Fruit fly (Drosophila melanogaster) whole organism, embryonic: ENCODE measurements around the gene Tre1.
A peak's percentile ranks its signal among the peaks of the same experiment; 100 is the strongest.

Experiments used
- ATbp ChIP-seq: fragments of 200-800 bp; sonication (Bioruptor generic); optimal IDR thresholded peaks from 2 replicates; lab custom pipeline; 2017; ENCODE audit warnings: missing biosample characterization, mild to moderate bottlenecking, missing genetic modification characterization, missing genetic modification reagents
- CG10431 ChIP-seq: fragments of 200-800 bp; sonication (Bioruptor generic); optimal IDR thresholded peaks from 3 replicates; lab custom pipeline; 2018; ENCODE audit warnings: missing biosample characterization, mild to moderate bottlenecking, missing genetic modification characterization
- CG10979 ChIP-seq: fragments of 200-800 bp; sonication (Bioruptor generic); optimal IDR thresholded peaks from 2 replicates; lab custom pipeline; 2018; ENCODE audit warnings: missing biosample characterization, mild to moderate bottlenecking, missing genetic modification characterization, moderate library complexity
- CG13296 ChIP-seq: fragments of 200-800 bp; sonication (Bioruptor generic); optimal IDR thresholded peaks from 3 replicates; lab custom pipeline; 2018; ENCODE audit warnings: missing biosample characterization, mild to moderate bottlenecking, missing genetic modification characterization
- CG13424 ChIP-seq: fragments of 200-800 bp; sonication (Bioruptor generic); optimal IDR thresholded peaks from 2 replicates; lab custom pipeline; 2019; ENCODE audit warnings: missing biosample characterization, mild to moderate bottlenecking, missing genetic modification characterization, moderate library complexity
- CG16813 ChIP-seq: fragments of 200-800 bp; sonication (Bioruptor generic); IDR thresholded peaks from 3 replicates; pipeline ENCODE4 v1.3.6; 2022; ENCODE audit warnings: missing biosample characterization, missing genetic modification characterization; ENCODE audit not compliant: partially characterized antibody
- CG34376 ChIP-seq: fragments of 200-800 bp; sonication (Bioruptor generic); optimal IDR thresholded peaks from 2 replicates; lab custom pipeline; 2018; ENCODE audit warnings: missing biosample characterization, mild to moderate bottlenecking, missing genetic modification characterization
- CG4617 ChIP-seq: fragments of 200-800 bp; sonication (Bioruptor generic); optimal IDR thresholded peaks from 3 replicates; lab custom pipeline; 2016; ENCODE audit warnings: missing biosample characterization, missing genetic modification characterization, borderline replicate concordance
- CG4854 ChIP-seq: fragments of 200-800 bp; sonication (Bioruptor generic); optimal IDR thresholded peaks from 2 replicates; lab custom pipeline; 2016; ENCODE audit warnings: missing biosample characterization, missing genetic modification characterization, inconsistent platforms
- ERR ChIP-seq: fragments of 200-800 bp; sonication (Bioruptor generic); optimal IDR thresholded peaks from 2 replicates; lab custom pipeline; 2016; ENCODE audit warnings: missing biosample characterization, missing genetic modification characterization
- Ets65A ChIP-seq: fragments of 200-800 bp; sonication (Bioruptor generic); peaks from one replicate; lab custom pipeline; 2016; ENCODE audit warnings: missing biosample characterization, missing genetic modification characterization
- Fer3 ChIP-seq: fragments of 200-800 bp; sonication (Bioruptor generic); optimal IDR thresholded peaks from 2 replicates; lab custom pipeline; 2018; ENCODE audit warnings: missing biosample characterization, mild to moderate bottlenecking, missing genetic modification characterization, moderate library complexity
- Kr ChIP-seq: fragments of 200-800 bp; sonication (Bioruptor generic); optimal IDR thresholded peaks from 2 replicates; lab custom pipeline; 2017; ENCODE audit warnings: missing biosample characterization, mild to moderate bottlenecking, missing genetic modification characterization
- NFAT ChIP-seq: fragments of 200-800 bp; sonication (Bioruptor generic); IDR thresholded peaks from 2 replicates; pipeline ENCODE4 v1.3.6; 2022; ENCODE audit warnings: missing biosample characterization, missing genetic modification characterization
- Tbp ChIP-seq: fragments of >200 bp; optimal IDR thresholded peaks from 2 replicates; lab custom pipeline; 2018; ENCODE audit warnings: missing biosample characterization, missing genetic modification characterization
- abd-A ChIP-seq: fragments of 200-800 bp; sonication (Bioruptor generic); optimal IDR thresholded peaks from 3 replicates; lab custom pipeline; 2019; ENCODE audit warnings: missing biosample characterization, mild to moderate bottlenecking, missing genetic modification characterization, moderate library complexity
- al ChIP-seq: fragments of 200-800 bp; sonication (Bioruptor generic); IDR thresholded peaks from 2 replicates; pipeline ENCODE4 v1.3.6; 2022; ENCODE audit warnings: missing biosample characterization, missing genetic modification characterization
- ato ChIP-seq: fragments of 200-800 bp; sonication (Bioruptor generic); IDR thresholded peaks from 2 replicates; pipeline ENCODE4 v1.3.6; 2022; ENCODE audit warnings: missing biosample characterization, missing genetic modification characterization; ENCODE audit not compliant: partially characterized antibody
- chif ChIP-seq, 2 experiments: fragments of 200-800 bp; sonication (Bioruptor generic); optimal IDR thresholded peaks; 3 replicates each; lab custom pipeline; 2016; ENCODE audit warnings: missing biosample characterization in 2 of 2, missing genetic modification characterization in 2 of 2
- chinmo ChIP-seq: fragments of 200-800 bp; sonication (Bioruptor generic); IDR thresholded peaks from 4 replicates; pipeline ENCODE4 v1.3.6; 2022; ENCODE audit warnings: missing biosample characterization, missing genetic modification characterization; ENCODE audit not compliant: partially characterized antibody
- crp ChIP-seq, 2 experiments: fragments of 200-800 bp; sonication (Bioruptor generic); optimal IDR thresholded peaks; 2 replicates in 1 of 2; 3 replicates in 1 of 2; lab custom pipeline; 2017; ENCODE audit warnings: missing biosample characterization in 2 of 2, missing genetic modification characterization in 2 of 2, mild to moderate bottlenecking in 1 of 2, moderate library complexity in 1 of 2
- disco-r ChIP-seq: fragments of 200-800 bp; sonication (Bioruptor generic); optimal IDR thresholded peaks from 2 replicates; lab custom pipeline; 2016; ENCODE audit warnings: missing biosample characterization, missing genetic modification characterization
- fd64A ChIP-seq: fragments of 200-800 bp; sonication (Bioruptor generic); optimal IDR thresholded peaks from 3 replicates; lab custom pipeline; 2018; ENCODE audit warnings: missing biosample characterization, mild to moderate bottlenecking, missing genetic modification characterization
- gcm ChIP-seq: fragments of 200-800 bp; sonication (Bioruptor generic); optimal IDR thresholded peaks from 2 replicates; lab custom pipeline; 2019; ENCODE audit warnings: missing biosample characterization, mild to moderate bottlenecking, missing genetic modification characterization, moderate library complexity
- gro ChIP-seq: fragments of 200-800 bp; sonication (Bioruptor generic); optimal IDR thresholded peaks from 2 replicates; lab custom pipeline; 2016; ENCODE audit warnings: missing biosample characterization, missing genetic modification characterization
- ham ChIP-seq: fragments of 200-800 bp; sonication (Bioruptor generic); IDR thresholded peaks from 2 replicates; pipeline ENCODE4 v1.3.6; 2022; ENCODE audit warnings: missing biosample characterization, missing genetic modification characterization
- hb ChIP-seq: fragments of 200-800 bp; sonication (Bioruptor generic); IDR thresholded peaks from 3 replicates; pipeline ENCODE4 v1.3.6; 2022; ENCODE audit warnings: missing biosample characterization, missing genetic modification characterization; ENCODE audit not compliant: partially characterized antibody
- inv ChIP-seq: fragments of 200-800 bp; sonication (Bioruptor generic); IDR thresholded peaks from 2 replicates; pipeline ENCODE4 v1.3.6; 2022; ENCODE audit warnings: missing biosample characterization, missing genetic modification characterization; ENCODE audit not compliant: partially characterized antibody
- kah ChIP-seq: fragments of 200-800 bp; sonication (Bioruptor generic); optimal IDR thresholded peaks from 2 replicates; lab custom pipeline; 2018; ENCODE audit warnings: missing biosample characterization, mild to moderate bottlenecking, missing genetic modification characterization
- ken ChIP-seq: fragments of 200-800 bp; sonication (Bioruptor generic); IDR thresholded peaks from 3 replicates; pipeline ENCODE4 v1.3.6; 2022; ENCODE audit warnings: missing biosample characterization, missing genetic modification characterization
- nom ChIP-seq: fragments of 200-800 bp; sonication (Bioruptor generic); optimal IDR thresholded peaks from 2 replicates; lab custom pipeline; 2017; ENCODE audit warnings: missing biosample characterization, missing genetic modification characterization, mild to moderate bottlenecking, moderate library complexity, missing genetic modification reagents
- prd ChIP-seq, 3 experiments: fragments of >200 bp in 2 of 3; fragments of 200-800 bp in 1 of 3; sonication (Bioruptor generic) in 1 of 3; optimal IDR thresholded peaks in 2 of 3; IDR thresholded peaks in 1 of 3; 2 replicates in 2 of 3; 3 replicates in 1 of 3; pipeline versions ENCODE4 v1.3.6 to Lab custom; 2017 to 2022; ENCODE audit warnings: missing biosample characterization in 1 of 3, missing genetic modification characterization in 1 of 3
- pros ChIP-seq: fragments of 200-800 bp; sonication (Bioruptor generic); optimal IDR thresholded peaks from 3 replicates; lab custom pipeline; 2019; ENCODE audit warnings: missing biosample characterization, mild to moderate bottlenecking, missing genetic modification characterization, moderate library complexity
- psq ChIP-seq: fragments of 200-800 bp; sonication (Bioruptor generic); optimal IDR thresholded peaks from 2 replicates; lab custom pipeline; 2017; ENCODE audit warnings: missing biosample characterization, missing genetic modification characterization
- sqz ChIP-seq: fragments of 200-800 bp; sonication (Bioruptor generic); optimal IDR thresholded peaks from 3 replicates; lab custom pipeline; 2018; ENCODE audit warnings: missing biosample characterization, mild to moderate bottlenecking, missing genetic modification characterization
- sr ChIP-seq: fragments of 200-800 bp; sonication (Bioruptor generic); IDR thresholded peaks from 3 replicates; pipeline ENCODE4 v1.3.6; 2022; ENCODE audit warnings: missing biosample characterization, missing genetic modification characterization
- sug ChIP-seq: fragments of 200-800 bp; optimal IDR thresholded peaks from 2 replicates; lab custom pipeline; 2019; ENCODE audit warnings: missing biosample characterization, mild to moderate bottlenecking, missing genetic modification characterization, moderate library complexity
- tll ChIP-seq, 2 experiments: fragments of 200-800 bp in 1 of 2; fragments of >200 bp in 1 of 2; sonication (Bioruptor generic) in 1 of 2; optimal IDR thresholded peaks; 2 replicates each; lab custom pipeline; 2017 to 2019; ENCODE audit warnings: missing biosample characterization in 2 of 2, missing genetic modification characterization in 2 of 2, mild to moderate bottlenecking in 1 of 2, moderate library complexity in 1 of 2
- tna ChIP-seq: fragments of 200-800 bp; sonication (Bioruptor generic); IDR thresholded peaks from 2 replicates; pipeline ENCODE4 v1.3.6; 2022; ENCODE audit warnings: missing biosample characterization, missing genetic modification characterization; ENCODE audit not compliant: partially characterized antibody
- unc-4 ChIP-seq: fragments of 200-800 bp; sonication (Bioruptor generic); IDR thresholded peaks from 2 replicates; pipeline ENCODE4 v1.3.6; 2022; ENCODE audit warnings: missing biosample characterization, missing genetic modification characterization; ENCODE audit not compliant: partially characterized antibody
- zfh2 ChIP-seq: fragments of 200-800 bp; sonication (Bioruptor generic); optimal IDR thresholded peaks from 2 replicates; lab custom pipeline; 2016; ENCODE audit warnings: missing biosample characterization, missing genetic modification characterization

Tre1 gene

dm6 chrX:5665902-5666301 lies 13.9 kb downstream of the Tre1 start, which contains the start of the genes Sirt4 and CG4119 (continued):
- TF ChIP-seq gro (GFP tag; lab: Kevin White, UChicago) (peak; percentile 40), tna (GFP tag; lab: Robert Waterston, UW) (peak; percentile 98), disco-r (GFP tag; lab: Kevin White, UChicago) (no peak), fd64A (GFP tag; lab: Kevin White, UChicago) (no peak), NFAT (GFP tag; lab: Robert Waterston, UW) (0 out of 2 replicates have a peak, but pooled peaks have one; percentile 55), ken (GFP tag; lab: Robert Waterston, UW) (no peak), nom (GFP tag; lab: Kevin White, UChicago) (no peak), sqz (no peak), CG13296 (no peak), Ets65A (GFP tag; lab: Kevin White, UChicago) (peak; percentile 33), tll (GFP tag; optimal IDR thresholded peaks at IDR 0.05; lab: Kevin White, UChicago) (no peak), unc-4 (GFP tag; lab: Robert Waterston, UW) (peak; percentile 92), CG10979 (tag; lab: Kevin White, UChicago) (peak; percentile 7), al (0 out of 2 replicates have a peak, but pooled peaks have one; percentile 31), abd-A (tag; lab: Kevin White, UChicago) (no peak), hb (peak; percentile 97), kah (GFP tag; lab: Kevin White, UChicago) (no peak), Fer3 (tag; lab: Kevin White, UChicago) (no peak), crp (GFP tag; optimal IDR thresholded peaks at IDR 0.05; lab: Kevin White, UChicago) (peak in 1 of 2 experiments; percentile 44), CG34376 (GFP tag; lab: Kevin White, UChicago) (peak; percentile 40), CG13424 (no peak), sug (tag; lab: Kevin White, UChicago) (peak; percentile 63), gcm (peak; percentile 5), CG4617 (peak; percentile 92), ato (peak; percentile 98), pros (no peak), zfh2 (GFP tag; lab: Kevin White, UChicago) (peak; percentile 19), CG4854 (GFP tag; lab: Kevin White, UChicago) (no peak), Kr (GFP tag; lab: Kevin White, UChicago) (no peak), CG16813 (GFP tag; lab: Robert Waterston, UW) (peak; percentile 96), Tbp (GFP tag; lab: Kevin White, UChicago) (no peak), prd (optimal IDR thresholded peaks at IDR 0.05; lab: Kevin White, UChicago) (no peak), prd (GFP tag; IDR thresholded peaks at IDR 0.05; lab: Robert Waterston, UW) (peak; percentile 39; the same call in 1 of the 3 replicates), chinmo (GFP tag; lab: Robert Waterston, UW) (peak; percentile 91; the same call in 3 of the 4 replicates), chif (GFP tag; optimal IDR thresholded peaks at IDR 0.05; lab: Kevin White, UChicago) (no peak), ATbp (no peak), CG10431 (no peak), inv (GFP tag; lab: Robert Waterston, UW) (peak; percentile 94), ham (GFP tag; lab: Robert Waterston, UW) (no peak), psq (GFP tag; lab: Kevin White, UChicago) (no peak), sr (no peak), ERR (GFP tag; lab: Kevin White, UChicago) (no peak)
- TF ChIP-seq, all 482 proteins: peak for 157
